Worm (Caenorhabditis elegans) whole organism, L3 larva: Measurements from ENCODE around the gene nlp-14.

Source experiments
- R02D3.7 ChIP-seq: fragments of 150-350 bp; optimal IDR thresholded peaks from 2 replicates; lab custom pipeline; 2014; ENCODE audit warnings: missing biosample characterization, missing genetic modification characterization
- ZK546.5 ChIP-seq: sonication (generic microtip); optimal IDR thresholded peaks from 2 replicates; lab custom pipeline; 2017; ENCODE audit warnings: missing biosample characterization, missing genetic modification characterization
- ama-1 ChIP-seq: fragments of 150-350 bp; optimal IDR thresholded peaks from 2 replicates; lab custom pipeline; 2018
- ceh-16 ChIP-seq: sonication (generic microtip); optimal IDR thresholded peaks from 2 replicates; lab custom pipeline; 2017; ENCODE audit warnings: missing biosample characterization, missing genetic modification characterization
- ceh-28 ChIP-seq: fragments of 150-350 bp; optimal IDR thresholded peaks from 2 replicates; lab custom pipeline; 2014; ENCODE audit warnings: missing biosample characterization, missing genetic modification reagents, missing genetic modification characterization
- ceh-82 ChIP-seq: fragments of 150-350 bp; optimal IDR thresholded peaks from 2 replicates; lab custom pipeline; 2014; ENCODE audit warnings: missing biosample characterization, missing genetic modification characterization
- egl-27 ChIP-seq: sonication (generic microtip); optimal IDR thresholded peaks from 4 replicates; lab custom pipeline; 2017; ENCODE audit warnings: missing biosample characterization, missing genetic modification reagents, missing genetic modification characterization
- elt-2 ChIP-seq: sonication (generic microtip); optimal IDR thresholded peaks from 2 replicates; lab custom pipeline; 2016; ENCODE audit warnings: missing genetic modification reagents, mild to moderate bottlenecking, missing genetic modification characterization, missing compliant biosample characterization
- eor-1 ChIP-seq, 2 experiments: fragments of 150-350 bp; optimal IDR thresholded peaks; 2 replicates each; lab custom pipeline; 2014 to 2018; ENCODE audit warnings: missing biosample characterization in 2 of 2, missing genetic modification characterization in 2 of 2
- fkh-10 ChIP-seq: sonication (generic microtip); optimal IDR thresholded peaks from 2 replicates; lab custom pipeline; 2017; ENCODE audit warnings: missing biosample characterization, missing genetic modification reagents, missing genetic modification characterization
- fkh-2 ChIP-seq: fragments of 150-350 bp; optimal IDR thresholded peaks from 2 replicates; lab custom pipeline; 2014; ENCODE audit warnings: missing biosample characterization, missing genetic modification reagents, missing genetic modification characterization
- fos-1 ChIP-seq: fragments of 150-350 bp; optimal IDR thresholded peaks from 2 replicates; lab custom pipeline; 2014; ENCODE audit warnings: missing biosample characterization, missing genetic modification characterization
- hmg-11 ChIP-seq: sonication (generic microtip); optimal IDR thresholded peaks from 2 replicates; lab custom pipeline; 2016; ENCODE audit warnings: missing genetic modification characterization, missing compliant biosample characterization
- jun-1 ChIP-seq: fragments of 150-350 bp; optimal IDR thresholded peaks from 2 replicates; lab custom pipeline; 2014; ENCODE audit warnings: missing biosample characterization, missing genetic modification reagents, missing genetic modification characterization
- lin-15B ChIP-seq: fragments of 150-350 bp; optimal IDR thresholded peaks from 2 replicates; lab custom pipeline; 2014; ENCODE audit warnings: missing biosample characterization, missing genetic modification characterization
- lin-39 ChIP-seq: fragments of 150-350 bp; optimal IDR thresholded peaks from 2 replicates; lab custom pipeline; 2018; ENCODE audit warnings: missing biosample characterization, missing genetic modification reagents, missing genetic modification characterization
- lsy-12 ChIP-seq: sonication (generic microtip); optimal IDR thresholded peaks from 2 replicates; lab custom pipeline; 2016; ENCODE audit warnings: mild to moderate bottlenecking, missing genetic modification characterization, missing compliant biosample characterization
- mml-1 ChIP-seq: fragments of 150-350 bp; sonication (generic microtip); optimal IDR thresholded peaks from 3 replicates; lab custom pipeline; 2014; ENCODE audit warnings: missing biosample characterization, missing genetic modification characterization
- nhr-11 ChIP-seq: fragments of 150-350 bp; optimal IDR thresholded peaks from 2 replicates; lab custom pipeline; 2014; ENCODE audit warnings: missing biosample characterization, missing genetic modification characterization
- nhr-12 ChIP-seq: fragments of 150-350 bp; optimal IDR thresholded peaks from 2 replicates; lab custom pipeline; 2014; ENCODE audit warnings: missing biosample characterization, missing genetic modification characterization
- nhr-237 ChIP-seq: fragments of 150-350 bp; optimal IDR thresholded peaks from 2 replicates; lab custom pipeline; 2014; ENCODE audit warnings: missing biosample characterization, missing genetic modification characterization
- nhr-25 ChIP-seq: sonication (generic microtip); optimal IDR thresholded peaks from 2 replicates; lab custom pipeline; 2017; ENCODE audit warnings: missing biosample characterization, missing genetic modification characterization
- nhr-28 ChIP-seq: fragments of 150-350 bp; optimal IDR thresholded peaks from 2 replicates; lab custom pipeline; 2014; ENCODE audit warnings: missing biosample characterization, missing genetic modification characterization
- nhr-43 ChIP-seq: sonication (generic microtip); optimal IDR thresholded peaks from 2 replicates; lab custom pipeline; 2016; ENCODE audit warnings: mild to moderate bottlenecking, missing genetic modification characterization, missing compliant biosample characterization; ENCODE audit not compliant: poor library complexity, severe bottlenecking
- nhr-67 ChIP-seq: fragments of 150-350 bp; optimal IDR thresholded peaks from 2 replicates; lab custom pipeline; 2014; ENCODE audit warnings: missing biosample characterization, missing genetic modification characterization
- nhr-76 ChIP-seq: fragments of 150-350 bp; sonication (generic microtip); optimal IDR thresholded peaks from 5 replicates; lab custom pipeline; 2014; ENCODE audit warnings: missing biosample characterization, missing genetic modification characterization
- nhr-77 ChIP-seq: fragments of 150-350 bp; optimal IDR thresholded peaks from 2 replicates; lab custom pipeline; 2014; ENCODE audit warnings: missing biosample characterization, missing genetic modification characterization
- pha-4 ChIP-seq: fragments of 150-350 bp; optimal IDR thresholded peaks from 2 replicates; lab custom pipeline; 2014; ENCODE audit warnings: missing biosample characterization, missing genetic modification reagents, missing genetic modification characterization
- sea-2 ChIP-seq: fragments of 150-350 bp; sonication (generic microtip); optimal IDR thresholded peaks from 4 replicates; lab custom pipeline; 2014; ENCODE audit warnings: missing biosample characterization, missing genetic modification reagents, missing genetic modification characterization
- skn-1 ChIP-seq: fragments of 150-350 bp; optimal IDR thresholded peaks from 2 replicates; lab custom pipeline; 2014; ENCODE audit warnings: missing biosample characterization, missing genetic modification characterization
- snpc-4 ChIP-seq: fragments of 150-350 bp; optimal IDR thresholded peaks from 2 replicates; lab custom pipeline; 2014; ENCODE audit warnings: missing biosample characterization, missing genetic modification characterization
- tbx-2 ChIP-seq: sonication (generic microtip); optimal IDR thresholded peaks from 2 replicates; lab custom pipeline; 2016; ENCODE audit warnings: mild to moderate bottlenecking, missing genetic modification characterization, missing compliant biosample characterization
- zag-1 ChIP-seq: fragments of 150-350 bp; optimal IDR thresholded peaks from 2 replicates; lab custom pipeline; 2014; ENCODE audit warnings: missing biosample characterization, missing genetic modification characterization
- ztf-11 ChIP-seq: fragments of 150-350 bp; optimal IDR thresholded peaks from 2 replicates; lab custom pipeline; 2014; ENCODE audit warnings: missing biosample characterization, missing genetic modification characterization
- ztf-4 ChIP-seq: fragments of 150-350 bp; optimal IDR thresholded peaks from 2 replicates; lab custom pipeline; 2014; ENCODE audit warnings: missing biosample characterization, missing genetic modification characterization

Gene nlp-14

ce11 chrX:8926865-8927264, 7.6 kb upstream of the nlp-14 start:
- TF ChIP-seq skn-1 (tag; lab: Kevin White, UChicago) = no peak
- no peak for TF ChIP-seq ZK546.5
- no peak for TF ChIP-seq nhr-25 (tag; lab: Kevin White, UChicago)
- no peak for TF ChIP-seq nhr-28 (tag; lab: Kevin White, UChicago)
- TF ChIP-seq lin-15B (tag; lab: Kevin White, UChicago) = no peak
- no peak for TF ChIP-seq ceh-16 (tag; lab: Kevin White, UChicago)
- TF ChIP-seq nhr-67 (tag; lab: Kevin White, UChicago) = no peak
- TF ChIP-seq ztf-11 (tag; lab: Kevin White, UChicago) = no peak
- TF ChIP-seq nhr-12 = no peak
- TF ChIP-seq ceh-28 (tag; lab: Kevin White, UChicago) = no peak
- TF ChIP-seq nhr-77 (tag; lab: Kevin White, UChicago) = no peak
- TF ChIP-seq ceh-82 (tag; lab: Kevin White, UChicago) = no peak
- no peak for TF ChIP-seq fos-1 (tag; lab: Kevin White, UChicago)
- TF ChIP-seq nhr-237 (tag; lab: Kevin White, UChicago) = no peak
- TF ChIP-seq lin-39 (tag; lab: Kevin White, UChicago) = no peak
- no peak for TF ChIP-seq egl-27 (tag; lab: Kevin White, UChicago)
- TF ChIP-seq lsy-12 (tag; lab: Kevin White, UChicago) = no peak
- TF ChIP-seq sea-2 (GFP tag; lab: Kevin White, UChicago) = no peak
- TF ChIP-seq tbx-2 (tag; lab: Kevin White, UChicago) = no peak
- no peak for TF ChIP-seq hmg-11 (tag; lab: Kevin White, UChicago)

- no peak for TF ChIP-seq pha-4
- TF ChIP-seq nhr-28 (tag; lab: Kevin White, UChicago) = no peak
- TF ChIP-seq ZK546.5 = no peak
- TF ChIP-seq tbx-2 (tag; lab: Kevin White, UChicago) = peak; percentile 4
- no peak for TF ChIP-seq ama-1 (lab: Kevin White, UChicago)
- TF ChIP-seq lin-15B (tag; lab: Kevin White, UChicago) = no peak
- no peak for TF ChIP-seq eor-1 (tag; optimal IDR thresholded peaks at IDR 0.05; lab: Kevin White, UChicago)
These were observed 7.1 kb upstream of the nlp-14 start for ce11 chrX:8926341-8926740.

- peak; percentile 4 for TF ChIP-seq hmg-11 (tag; lab: Kevin White, UChicago)
- no peak for TF ChIP-seq nhr-43 (tag; lab: Kevin White, UChicago)
These were observed 6.2 kb upstream of the nlp-14 start for ce11 chrX:8925443-8925842.

- TF ChIP-seq elt-2 (no peak), nhr-11 (tag; lab: Kevin White, UChicago) (no peak), nhr-43 (tag; lab: Kevin White, UChicago) (no peak)
These were observed 2.0 kb upstream of the nlp-14 start for ce11 chrX:8921221-8921620.

ce11 chrX:8918792-8919191, 431 bp downstream of the nlp-14 start:
- no peak for TF ChIP-seq zag-1
- TF ChIP-seq nhr-28 (tag; lab: Kevin White, UChicago) = no peak
- peak; percentile 13 for TF ChIP-seq tbx-2 (tag; lab: Kevin White, UChicago)
- TF ChIP-seq fkh-2 = no peak
- no peak for TF ChIP-seq snpc-4
- no peak for TF ChIP-seq fkh-10

ce11 chrX:8917730-8918129, 1.5 kb downstream of the nlp-14 start:
- TF ChIP-seq nhr-76 (tag; lab: Kevin White, UChicago) = no peak
- no peak for TF ChIP-seq fos-1 (tag; lab: Kevin White, UChicago)
- TF ChIP-seq tbx-2 (tag; lab: Kevin White, UChicago) = no peak
- TF ChIP-seq skn-1 (tag; lab: Kevin White, UChicago) = no peak
- no peak for TF ChIP-seq mml-1 (tag; lab: Kevin White, UChicago)
- no peak for TF ChIP-seq jun-1 (tag; lab: Kevin White, UChicago)
- no peak for TF ChIP-seq R02D3.7 (tag; lab: Kevin White, UChicago)
- TF ChIP-seq ztf-4 = no peak
- no peak for TF ChIP-seq ZK546.5
- TF ChIP-seq nhr-43 (tag; lab: Kevin White, UChicago) = no peak
